Fruit fly (Drosophila melanogaster) whole organism, embryonic: ENCODE results near the gene CG14153.

Experiments used
- Adf1 ChIP-seq: fragments of 200-800 bp; sonication (Bioruptor generic); IDR thresholded peaks from 2 replicates; pipeline ENCODE4 v1.3.6; 2022; ENCODE audit warnings: missing biosample characterization, missing genetic modification characterization
- Bdp1 ChIP-seq: fragments of 200-800 bp; sonication (Bioruptor generic); optimal IDR thresholded peaks from 3 replicates; lab custom pipeline; 2016; ENCODE audit warnings: missing biosample characterization, missing genetic modification characterization
- CG10366 ChIP-seq: fragments of 200-800 bp; sonication (Bioruptor generic); IDR thresholded peaks from 2 replicates; pipeline ENCODE4 v1.3.6; 2022; ENCODE audit warnings: missing biosample characterization, missing genetic modification characterization
- CG11723 ChIP-seq: fragments of 200-800 bp; sonication (Bioruptor generic); optimal IDR thresholded peaks from 2 replicates; lab custom pipeline; 2017; ENCODE audit warnings: missing biosample characterization, mild to moderate bottlenecking, missing genetic modification characterization
- CG12104 ChIP-seq: fragments of 200-800 bp; sonication (Bioruptor generic); optimal IDR thresholded peaks from 3 replicates; lab custom pipeline; 2016; ENCODE audit warnings: missing biosample characterization, missing genetic modification characterization
- CG15011 ChIP-seq: fragments of 200-800 bp; sonication (Bioruptor generic); optimal IDR thresholded peaks from 3 replicates; lab custom pipeline; 2018; ENCODE audit warnings: missing biosample characterization, mild to moderate bottlenecking, missing genetic modification characterization
- CG15269 ChIP-seq: fragments of 200-800 bp; sonication (Bioruptor generic); optimal IDR thresholded peaks from 2 replicates; lab custom pipeline; 2018; ENCODE audit warnings: missing biosample characterization, mild to moderate bottlenecking, missing genetic modification characterization, moderate library complexity
- CG15479 ChIP-seq: fragments of 200-800 bp; sonication (Bioruptor generic); optimal IDR thresholded peaks from 3 replicates; lab custom pipeline; 2019; ENCODE audit warnings: missing biosample characterization, mild to moderate bottlenecking, missing genetic modification characterization, moderate library complexity
- CG15696 ChIP-seq: fragments of 200-800 bp; sonication (Bioruptor generic); optimal IDR thresholded peaks from 2 replicates; lab custom pipeline; 2019; ENCODE audit warnings: missing biosample characterization, mild to moderate bottlenecking, missing genetic modification characterization, moderate library complexity
- CG16863 ChIP-seq: fragments of 200-800 bp; sonication (Bioruptor generic); optimal IDR thresholded peaks from 3 replicates; lab custom pipeline; 2016; ENCODE audit warnings: missing biosample characterization, missing genetic modification characterization
- CG18619 ChIP-seq: fragments of 200-800 bp; sonication (Bioruptor generic); optimal IDR thresholded peaks from 3 replicates; lab custom pipeline; 2017; ENCODE audit warnings: missing biosample characterization, mild to moderate bottlenecking, missing genetic modification characterization
- CG2129 ChIP-seq: fragments of 200-800 bp; sonication (Bioruptor generic); IDR thresholded peaks from 2 replicates; pipeline ENCODE4 v1.3.6; 2022; ENCODE audit warnings: missing biosample characterization, missing genetic modification characterization; ENCODE audit not compliant: partially characterized antibody
- CG2199 ChIP-seq: fragments of 200-800 bp; sonication (Bioruptor generic); IDR thresholded peaks from 3 replicates; pipeline ENCODE4 v1.3.6; 2022; ENCODE audit warnings: missing biosample characterization, missing genetic modification characterization
- CG2678 ChIP-seq: fragments of 200-800 bp; sonication (Bioruptor generic); optimal IDR thresholded peaks from 3 replicates; lab custom pipeline; 2019; ENCODE audit warnings: missing biosample characterization, mild to moderate bottlenecking, missing genetic modification characterization, moderate library complexity
- CG30403 ChIP-seq: fragments of 200-800 bp; sonication (Bioruptor generic); optimal IDR thresholded peaks from 3 replicates; lab custom pipeline; 2016; ENCODE audit warnings: missing biosample characterization, missing genetic modification characterization
- CG33557 ChIP-seq: fragments of 200-800 bp; sonication (Bioruptor generic); optimal IDR thresholded peaks from 2 replicates; lab custom pipeline; 2019; ENCODE audit warnings: missing biosample characterization, mild to moderate bottlenecking, missing genetic modification characterization, moderate library complexity
- CG4404 ChIP-seq: fragments of 200-800 bp; sonication (Bioruptor generic); IDR thresholded peaks from 2 replicates; pipeline ENCODE4 v1.3.6; 2022; ENCODE audit warnings: missing biosample characterization, missing genetic modification characterization
- CG4730 ChIP-seq: fragments of 200-800 bp; sonication (Bioruptor generic); IDR thresholded peaks from 2 replicates; pipeline ENCODE4 v1.3.6; 2022; ENCODE audit warnings: missing biosample characterization, missing genetic modification characterization
- CG6689 ChIP-seq: fragments of 200-800 bp; sonication (Bioruptor generic); IDR thresholded peaks from 2 replicates; pipeline ENCODE4 v1.3.6; 2022; ENCODE audit warnings: missing biosample characterization, missing genetic modification characterization
- CG7372 ChIP-seq: fragments of 200-800 bp; sonication (Bioruptor generic); IDR thresholded peaks from 2 replicates; pipeline ENCODE4 v1.3.6; 2022; ENCODE audit warnings: missing biosample characterization, missing genetic modification characterization
- CG8944 ChIP-seq: fragments of 200-800 bp; sonication (Bioruptor generic); optimal IDR thresholded peaks from 3 replicates; lab custom pipeline; 2016; ENCODE audit warnings: missing biosample characterization, missing genetic modification characterization
- CG9437 ChIP-seq: fragments of 200-800 bp; sonication (Bioruptor generic); optimal IDR thresholded peaks from 2 replicates; lab custom pipeline; 2018; ENCODE audit warnings: missing biosample characterization, mild to moderate bottlenecking, missing genetic modification characterization
- CrebB ChIP-seq: fragments of 200-800 bp; sonication (Bioruptor generic); optimal IDR thresholded peaks from 3 replicates; lab custom pipeline; 2018; ENCODE audit warnings: missing biosample characterization, mild to moderate bottlenecking, missing genetic modification characterization
- D19B ChIP-seq: fragments of 200-800 bp; sonication (Bioruptor generic); optimal IDR thresholded peaks from 2 replicates; lab custom pipeline; 2017; ENCODE audit warnings: missing biosample characterization, mild to moderate bottlenecking, missing genetic modification characterization
- Dad ChIP-seq: fragments of 200-800 bp; sonication (Bioruptor generic); optimal IDR thresholded peaks from 3 replicates; lab custom pipeline; 2016; ENCODE audit warnings: missing biosample characterization, missing genetic modification characterization
- Dbx ChIP-seq: fragments of 200-800 bp; sonication (Bioruptor generic); IDR thresholded peaks from 3 replicates; pipeline ENCODE4 v1.3.6; 2022; ENCODE audit warnings: missing biosample characterization, missing genetic modification characterization
- Dek ChIP-seq: fragments of 200-800 bp; sonication (Bioruptor generic); optimal IDR thresholded peaks from 3 replicates; lab custom pipeline; 2019; ENCODE audit warnings: missing biosample characterization, mild to moderate bottlenecking, missing genetic modification characterization, moderate library complexity
- Dp ChIP-seq: fragments of 200-800 bp; sonication (Bioruptor generic); optimal IDR thresholded peaks from 2 replicates; lab custom pipeline; 2018; ENCODE audit warnings: missing biosample characterization, mild to moderate bottlenecking, missing genetic modification characterization, moderate library complexity
- Dref ChIP-seq: fragments of 200-800 bp; sonication (Bioruptor generic); IDR thresholded peaks from 2 replicates; pipeline ENCODE4 v1.3.6; 2022; ENCODE audit warnings: missing biosample characterization, missing genetic modification characterization
- Lpt ChIP-seq: fragments of >200 bp; optimal IDR thresholded peaks from 2 replicates; lab custom pipeline; 2018; ENCODE audit warnings: missing biosample characterization, missing genetic modification characterization
- NC2α ChIP-seq: fragments of 200-800 bp; sonication (Bioruptor generic); optimal IDR thresholded peaks from 2 replicates; lab custom pipeline; 2016; ENCODE audit warnings: missing biosample characterization, missing genetic modification characterization
- Nf-YA ChIP-seq: fragments of 200-800 bp; sonication (Bioruptor generic); IDR thresholded peaks from 2 replicates; pipeline ENCODE4 v1.3.6; 2022; ENCODE audit warnings: missing biosample characterization, missing genetic modification characterization
- NfI ChIP-seq: fragments of 200-800 bp; sonication (Bioruptor generic); optimal IDR thresholded peaks from 3 replicates; lab custom pipeline; 2018; ENCODE audit warnings: missing biosample characterization, mild to moderate bottlenecking, missing genetic modification characterization, moderate library complexity
- Oli ChIP-seq: fragments of 200-800 bp; sonication (Bioruptor generic); optimal IDR thresholded peaks from 2 replicates; lab custom pipeline; 2018; ENCODE audit warnings: missing biosample characterization, mild to moderate bottlenecking, missing genetic modification characterization, moderate library complexity
- PHDP ChIP-seq: fragments of 200-800 bp; sonication (Bioruptor generic); optimal IDR thresholded peaks from 3 replicates; lab custom pipeline; 2018; ENCODE audit warnings: missing biosample characterization, mild to moderate bottlenecking, missing genetic modification characterization, moderate library complexity
- Six4 ChIP-seq: fragments of 200-800 bp; sonication (Bioruptor generic); optimal IDR thresholded peaks from 2 replicates; lab custom pipeline; 2016; ENCODE audit warnings: missing biosample characterization, missing genetic modification characterization
- Vsx1 ChIP-seq: fragments of 200-800 bp; sonication (Bioruptor generic); optimal IDR thresholded peaks from 2 replicates; lab custom pipeline; 2017; ENCODE audit warnings: missing biosample characterization, mild to moderate bottlenecking, missing genetic modification characterization, missing genetic modification reagents
- ac ChIP-seq: fragments of 200-800 bp; sonication (Bioruptor generic); optimal IDR thresholded peaks from 3 replicates; lab custom pipeline; 2017; ENCODE audit warnings: missing biosample characterization, mild to moderate bottlenecking, missing genetic modification characterization
- ase ChIP-seq: fragments of 200-800 bp; sonication (Bioruptor generic); IDR thresholded peaks from 3 replicates; pipeline ENCODE4 v1.3.6; 2022; ENCODE audit warnings: missing biosample characterization, missing genetic modification characterization
- az2 ChIP-seq: fragments of 200-800 bp; sonication (Bioruptor generic); optimal IDR thresholded peaks from 3 replicates; lab custom pipeline; 2016; ENCODE audit warnings: missing biosample characterization, missing genetic modification characterization
- bbx ChIP-seq: fragments of 200-800 bp; sonication (Bioruptor generic); IDR thresholded peaks from 2 replicates; pipeline ENCODE4 v1.3.6; 2022; ENCODE audit warnings: missing biosample characterization, missing genetic modification characterization; ENCODE audit not compliant: partially characterized antibody
- disco-r ChIP-seq: fragments of 200-800 bp; sonication (Bioruptor generic); optimal IDR thresholded peaks from 2 replicates; lab custom pipeline; 2016; ENCODE audit warnings: missing biosample characterization, missing genetic modification characterization
- knrl ChIP-seq: fragments of 200-800 bp; sonication (Bioruptor generic); IDR thresholded peaks from 3 replicates; pipeline ENCODE4 v1.3.6; 2022; ENCODE audit warnings: missing biosample characterization, missing genetic modification characterization; ENCODE audit not compliant: partially characterized antibody
- lola ChIP-seq, 3 experiments: fragments of >200 bp in 2 of 3; fragments of 200-800 bp in 1 of 3; sonication (Bioruptor generic) in 1 of 3; optimal IDR thresholded peaks; 2 replicates each; lab custom pipeline; 2017 to 2019; ENCODE audit warnings: missing biosample characterization in 3 of 3, missing genetic modification characterization in 3 of 3, mild to moderate bottlenecking in 1 of 3, moderate library complexity in 1 of 3
- mirr ChIP-seq: fragments of 200-800 bp; sonication (Bioruptor generic); optimal IDR thresholded peaks from 3 replicates; lab custom pipeline; 2018; ENCODE audit warnings: missing biosample characterization, mild to moderate bottlenecking, missing genetic modification characterization
- phol ChIP-seq: fragments of 200-800 bp; sonication (Bioruptor generic); optimal IDR thresholded peaks from 3 replicates; lab custom pipeline; 2018; ENCODE audit warnings: missing biosample characterization, mild to moderate bottlenecking, missing genetic modification characterization, moderate library complexity
- pzg ChIP-seq: fragments of 200-800 bp; sonication (Bioruptor generic); optimal IDR thresholded peaks from 3 replicates; lab custom pipeline; 2018; ENCODE audit warnings: missing biosample characterization, mild to moderate bottlenecking, missing genetic modification characterization, moderate library complexity
- sisA ChIP-seq: fragments of 200-800 bp; sonication (Bioruptor generic); IDR thresholded peaks from 2 replicates; pipeline ENCODE4 v1.3.6; 2022; ENCODE audit warnings: missing biosample characterization, missing genetic modification characterization
- tio ChIP-seq: fragments of 200-800 bp; sonication (Bioruptor generic); optimal IDR thresholded peaks from 2 replicates; lab custom pipeline; 2017; ENCODE audit warnings: missing biosample characterization, missing genetic modification characterization, inconsistent platforms
- zen2 ChIP-seq: fragments of 200-800 bp; sonication (Bioruptor generic); IDR thresholded peaks from 3 replicates; pipeline ENCODE4 v1.3.6; 2022; ENCODE audit warnings: missing biosample characterization, missing genetic modification characterization; ENCODE audit not compliant: partially characterized antibody

CG14153 gene

DNA sequence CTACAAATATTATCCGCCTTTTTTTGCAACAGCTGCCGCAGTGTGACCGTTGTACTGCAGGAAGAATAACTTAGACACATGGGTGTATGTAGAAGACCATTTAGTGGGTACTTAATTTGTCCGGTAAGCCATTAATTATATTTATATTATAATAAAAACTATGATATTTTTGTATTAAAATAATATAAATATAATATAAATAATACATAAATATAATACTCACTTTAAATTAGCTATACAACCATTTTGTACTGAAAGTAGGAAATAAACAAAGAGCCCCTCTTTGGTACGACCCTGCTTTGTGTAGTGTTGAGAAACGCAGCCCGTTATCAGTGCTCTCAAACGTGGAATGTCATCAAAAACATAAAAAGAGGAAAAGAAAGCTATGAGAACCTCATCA, 5.5 kb upstream of the CG14153 start, which contains the start of gene Cnep1r2 (continued):
- TF ChIP-seq CG15269 (tag; lab: Kevin White, UChicago): peak; percentile 97
- TF ChIP-seq ac (GFP tag; lab: Kevin White, UChicago): peak; percentile 87
- no peak for TF ChIP-seq CG2129 (GFP tag; lab: Robert Waterston, UW)
- TF ChIP-seq Dad: peak; percentile 36
- peak; percentile 93 for TF ChIP-seq CG10366
- peak; percentile 97 for TF ChIP-seq CG6689
- TF ChIP-seq Six4: peak; percentile 93
- TF ChIP-seq CG8944 (GFP tag; lab: Kevin White, UChicago): peak; percentile 66
- peak; percentile 90 for TF ChIP-seq CG2199 (GFP tag; lab: Robert Waterston, UW)
- peak; percentile 98 for TF ChIP-seq CG4404 (GFP tag; lab: Robert Waterston, UW)
- TF ChIP-seq NC2α (GFP tag; lab: Kevin White, UChicago): no peak
- TF ChIP-seq zen2 (GFP tag; lab: Robert Waterston, UW): no peak
- peak; percentile 70 for TF ChIP-seq Adf1 (GFP tag; lab: Robert Waterston, UW)
- peak; percentile 37 for TF ChIP-seq Dp (GFP tag; lab: Kevin White, UChicago)
- peak; percentile 89 for TF ChIP-seq CrebB (tag; lab: Kevin White, UChicago)
- TF ChIP-seq CG33557 (GFP tag; lab: Kevin White, UChicago): peak; percentile 98
- peak; percentile 93 for TF ChIP-seq Dbx (GFP tag; lab: Robert Waterston, UW)
- TF ChIP-seq D19B (GFP tag; lab: Kevin White, UChicago): peak; percentile 78
- TF ChIP-seq mirr: peak; percentile 71
- peak; percentile 97 for TF ChIP-seq Oli
- peak; percentile 86 for TF ChIP-seq ase (GFP tag; lab: Robert Waterston, UW)
- 0 out of 2 replicates have a peak, but pooled peaks have one; percentile 20 for TF ChIP-seq bbx
- TF ChIP-seq Dek: peak; percentile 96
- TF ChIP-seq NfI: peak; percentile 97
- no peak for TF ChIP-seq Lpt (GFP tag; lab: Kevin White, UChicago)
- peak; percentile 90 for TF ChIP-seq CG30403 (GFP tag; lab: Kevin White, UChicago)
- peak; percentile 97 for TF ChIP-seq PHDP (tag; lab: Kevin White, UChicago)
- peak; percentile 64 for TF ChIP-seq Bdp1 (GFP tag; lab: Kevin White, UChicago)
- TF ChIP-seq lola (GFP tag; optimal IDR thresholded peaks at IDR 0.05; lab: Kevin White, UChicago): peak in 1 of 3 experiments; percentile 97
- TF ChIP-seq CG7372: peak; percentile 96
- peak; percentile 96 for TF ChIP-seq CG18619 (GFP tag; lab: Kevin White, UChicago)
- TF ChIP-seq Nf-YA (GFP tag; lab: Robert Waterston, UW): peak; percentile 82
- peak; percentile 98 for TF ChIP-seq CG15696 (tag; lab: Kevin White, UChicago)
- TF ChIP-seq knrl: peak; percentile 58; the same call in 2 of the 3 replicates
- TF ChIP-seq pzg: peak; percentile 21
- TF ChIP-seq CG15011 (GFP tag; lab: Kevin White, UChicago): peak; percentile 72
- peak; percentile 94 for TF ChIP-seq sisA (GFP tag; lab: Robert Waterston, UW)
- peak; percentile 97 for TF ChIP-seq phol (tag; lab: Kevin White, UChicago)
- TF ChIP-seq CG11723 (GFP tag; lab: Kevin White, UChicago): peak; percentile 87
- TF ChIP-seq disco-r: no peak
- TF ChIP-seq Dref: no peak
- TF ChIP-seq tio: peak; percentile 87
- TF ChIP-seq Vsx1 (GFP tag; lab: Kevin White, UChicago): peak; percentile 88
- TF ChIP-seq CG4730 (GFP tag; lab: Robert Waterston, UW): peak; percentile 91
- peak; percentile 88 for TF ChIP-seq CG12104 (GFP tag; lab: Kevin White, UChicago)
- peak; percentile 98 for TF ChIP-seq CG2678 (tag; lab: Kevin White, UChicago)
- peak; percentile 23 for TF ChIP-seq CG16863 (GFP tag; lab: Kevin White, UChicago)
- TF ChIP-seq CG9437: peak; percentile 93
- peak; percentile 75 for TF ChIP-seq CG15479 (GFP tag; lab: Kevin White, UChicago)
- TF ChIP-seq az2: peak; percentile 94
